Worm (Caenorhabditis elegans): Measurements from ENCODE around the gene gbf-1.

gbf-1 gene

ce11 chrIII:11777321-11777720 is 3.8 kb upstream of the gbf-1 start, which contains the start of gene mdt-21:
TSS of gene mdt-21 (plus strand) at chrIII:11777621.
- TF ChIP-seq jun-1 (tag; optimal IDR thresholded peaks at IDR 0.05) (no peak), fkh-10 (GFP tag; optimal IDR thresholded peaks at IDR 0.05) (no peak), ZK546.5 (tag; optimal IDR thresholded peaks at IDR 0.05) (no peak)

DNA sequence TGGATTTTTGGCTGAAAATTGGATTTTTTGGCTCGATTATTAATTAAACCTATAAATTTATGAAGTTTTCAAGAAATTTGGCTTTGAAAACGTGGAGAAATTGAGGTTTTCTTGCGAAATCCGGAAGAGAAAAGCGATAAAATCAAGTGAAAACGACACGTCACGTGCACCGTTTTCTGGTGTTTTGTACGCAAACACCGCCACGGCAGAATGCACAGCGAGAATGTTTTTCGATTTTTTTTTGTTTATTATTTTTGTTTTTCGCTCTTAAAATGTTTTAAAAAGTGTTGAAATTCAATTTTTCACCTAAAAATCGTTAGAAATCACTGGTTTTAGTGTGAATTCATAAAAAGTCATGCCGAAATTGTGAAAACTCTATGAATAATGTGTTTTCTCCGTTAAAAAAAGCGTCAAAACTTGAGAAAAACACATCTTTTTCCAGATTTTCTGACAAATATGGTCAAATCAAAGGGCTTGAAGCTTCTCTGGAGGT is 1.1 kb upstream of the gbf-1 start, which contains the start of gene immp-1:
TSS of gene immp-1 (plus strand) at position 443 of the 493 bp plus-strand sequence.
- TF ChIP-seq jun-1 (tag; optimal IDR thresholded peaks at IDR 0.05): no peak
- TF ChIP-seq pha-4 (tag; optimal IDR thresholded peaks at IDR 0.05): peak; percentile 70
- TF ChIP-seq eor-1 (tag; optimal IDR thresholded peaks at IDR 0.05): no peak
- TF ChIP-seq egl-5 (tag; optimal IDR thresholded peaks at IDR 0.05): peak; percentile 22
- TF ChIP-seq daf-12 (tag; optimal IDR thresholded peaks at IDR 0.05): no peak
- no peak for TF ChIP-seq fkh-2 (tag; optimal IDR thresholded peaks at IDR 0.05)
- TF ChIP-seq zag-1 (tag; optimal IDR thresholded peaks at IDR 0.05): no peak
- peak; percentile 58 for TF ChIP-seq nfya-1 (tag; optimal IDR thresholded peaks at IDR 0.05; ENCODE audit: insufficient read depth)
- peak; percentile 28 for TF ChIP-seq nhr-25 (tag; optimal IDR thresholded peaks at IDR 0.05)
- TF ChIP-seq nhr-23 (tag; optimal IDR thresholded peaks at IDR 0.05): peak; percentile 68
- TF ChIP-seq lin-15B (tag; optimal IDR thresholded peaks at IDR 0.05): peak; percentile 29
- no peak for TF ChIP-seq ztf-4 (tag; optimal IDR thresholded peaks at IDR 0.05)
- TF ChIP-seq pqm-1 (tag; optimal IDR thresholded peaks at IDR 0.05): no peak
- no peak for TF ChIP-seq ceh-82 (tag; optimal IDR thresholded peaks at IDR 0.05)
- peak; percentile 44 for TF ChIP-seq snpc-4 (tag; optimal IDR thresholded peaks at IDR 0.05)

DNA sequence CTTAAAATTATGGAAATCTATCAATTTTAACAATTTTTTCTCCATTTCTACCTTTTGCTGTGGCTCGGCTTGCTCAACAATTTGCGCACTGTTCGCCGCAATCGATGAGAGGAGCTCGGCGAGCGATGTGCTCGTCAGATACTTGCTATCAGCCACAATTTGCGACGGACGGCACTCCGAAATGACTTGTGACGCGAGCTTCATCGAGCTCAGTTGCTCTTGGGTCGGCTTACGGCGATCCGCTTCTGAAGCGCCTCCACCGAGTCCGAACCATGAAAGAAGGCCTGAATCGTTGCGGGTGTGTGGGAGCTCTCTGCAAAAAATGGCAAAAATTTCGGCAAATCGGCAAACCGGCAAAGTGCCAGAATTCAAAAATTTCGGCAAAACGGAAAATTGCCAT is 12.8 kb downstream of the gbf-1 start:
- TF ChIP-seq nhr-237 (tag; optimal IDR thresholded peaks at IDR 0.05): no peak
- TF ChIP-seq egl-27 (tag; optimal IDR thresholded peaks at IDR 0.05): no peak
- no peak for TF ChIP-seq nhr-25 (tag; optimal IDR thresholded peaks at IDR 0.05)
- TF ChIP-seq elt-2 (tag; optimal IDR thresholded peaks at IDR 0.05): no peak
- no peak for TF ChIP-seq pqm-1 (tag; optimal IDR thresholded peaks at IDR 0.05)
- no peak for TF ChIP-seq ztf-11 (tag; optimal IDR thresholded peaks at IDR 0.05)
- no peak for TF ChIP-seq nhr-43 (tag; optimal IDR thresholded peaks at IDR 0.05; ENCODE audit: poor library complexity, severe bottlenecking)
- no peak for TF ChIP-seq ceh-82 (tag; optimal IDR thresholded peaks at IDR 0.05)
- TF ChIP-seq nhr-12 (tag; optimal IDR thresholded peaks at IDR 0.05): no peak
- no peak for TF ChIP-seq ceh-16 (tag; optimal IDR thresholded peaks at IDR 0.05)
- no peak for TF ChIP-seq lin-39 (tag; optimal IDR thresholded peaks at IDR 0.05)
- TF ChIP-seq hmg-11 (tag; optimal IDR thresholded peaks at IDR 0.05): no peak
- no peak for TF ChIP-seq mdl-1 (tag; optimal IDR thresholded peaks at IDR 0.05)
- no peak for TF ChIP-seq nhr-77 (tag; optimal IDR thresholded peaks at IDR 0.05)
- TF ChIP-seq ceh-9 (tag; optimal IDR thresholded peaks at IDR 0.05): no peak
- TF ChIP-seq fkh-10 (GFP tag; optimal IDR thresholded peaks at IDR 0.05): no peak
- no peak for TF ChIP-seq nhr-28 (tag; optimal IDR thresholded peaks at IDR 0.05)

DNA sequence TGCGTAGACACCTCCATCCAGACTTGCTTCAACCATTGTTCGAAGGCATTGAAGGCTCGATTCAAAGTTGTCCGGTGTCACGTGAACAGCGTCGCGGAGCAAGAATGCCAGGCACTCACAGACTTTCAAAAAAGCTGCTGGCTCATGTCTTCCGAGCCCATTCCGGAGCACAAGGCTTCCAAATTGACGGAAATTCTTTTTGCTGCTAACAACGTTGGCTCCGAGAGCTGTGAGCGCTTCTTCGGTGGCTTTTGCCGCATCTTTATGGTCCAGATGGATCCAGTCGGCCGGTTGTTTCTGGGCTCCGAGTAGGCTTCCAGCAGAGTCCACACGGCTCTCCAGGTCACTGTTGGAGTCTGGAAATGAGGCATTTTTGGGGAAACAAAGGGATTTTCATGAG is 15.6 kb downstream of the gbf-1 start:
- TF ChIP-seq mdl-1 (tag; optimal IDR thresholded peaks at IDR 0.05) (no peak), zag-1 (tag; optimal IDR thresholded peaks at IDR 0.05) (no peak), pqm-1 (tag; optimal IDR thresholded peaks at IDR 0.05) (no peak), nfya-1 (tag; optimal IDR thresholded peaks at IDR 0.05; ENCODE audit: insufficient read depth) (no peak), ceh-16 (tag; optimal IDR thresholded peaks at IDR 0.05) (no peak), nhr-76 (tag; optimal IDR thresholded peaks at IDR 0.05) (no peak), R02D3.7 (tag; optimal IDR thresholded peaks at IDR 0.05) (no peak), unc-62 (GFP tag; optimal IDR thresholded peaks at IDR 0.05) (no peak), mml-1 (tag; optimal IDR thresholded peaks at IDR 0.05) (no peak), tbx-2 (tag; optimal IDR thresholded peaks at IDR 0.05) (no peak), eor-1 (tag; optimal IDR thresholded peaks at IDR 0.05) (no peak)

DNA sequence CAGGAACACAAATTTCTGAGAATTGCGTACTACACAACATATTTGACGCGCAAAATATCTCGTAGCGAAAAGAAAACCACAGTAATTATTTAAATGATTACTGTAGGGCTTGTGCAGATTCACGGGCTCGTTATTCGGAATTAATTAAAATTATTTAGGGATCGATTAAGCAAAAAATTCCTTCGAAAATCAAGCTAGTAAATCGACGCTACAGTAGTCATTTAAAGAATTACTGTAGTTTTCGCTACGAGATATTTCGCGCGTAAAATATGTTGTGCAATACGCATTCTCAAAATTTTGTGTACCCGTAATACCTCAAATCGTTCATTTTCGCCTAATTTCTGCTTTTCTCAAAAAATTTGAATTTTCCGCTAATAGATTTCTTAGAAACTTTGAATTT is 22.7 kb downstream of the gbf-1 start:
- TF ChIP-seq nhr-11 (tag; optimal IDR thresholded peaks at IDR 0.05) (no peak), jun-1 (tag; optimal IDR thresholded peaks at IDR 0.05) (no peak), tbx-2 (tag; optimal IDR thresholded peaks at IDR 0.05) (no peak), nhr-23 (tag; optimal IDR thresholded peaks at IDR 0.05) (no peak), fkh-2 (tag; optimal IDR thresholded peaks at IDR 0.05) (no peak), lsy-12 (tag; optimal IDR thresholded peaks at IDR 0.05) (no peak), daf-12 (tag; optimal IDR thresholded peaks at IDR 0.05) (no peak), ceh-28 (tag; optimal IDR thresholded peaks at IDR 0.05) (no peak), lin-39 (tag; optimal IDR thresholded peaks at IDR 0.05) (no peak), nhr-76 (tag; optimal IDR thresholded peaks at IDR 0.05) (no peak), nhr-67 (tag; optimal IDR thresholded peaks at IDR 0.05) (no peak), nfya-1 (tag; optimal IDR thresholded peaks at IDR 0.05; ENCODE audit: insufficient read depth) (no peak), nhr-12 (tag; optimal IDR thresholded peaks at IDR 0.05) (no peak)
